Worm (Caenorhabditis elegans) whole organism, L4 larva: ENCODE results near the gene Y43C5B.3.

Experiments
- F10B5.3 ChIP-seq: sonication (generic microtip); optimal IDR thresholded peaks from 2 replicates; lab custom pipeline; 2016; ENCODE audit warnings: mild to moderate bottlenecking, missing genetic modification characterization, missing compliant biosample characterization
- R02D3.7 ChIP-seq: fragments of 150-350 bp; sonication (generic microtip); optimal IDR thresholded peaks from 3 replicates; lab custom pipeline; 2014; ENCODE audit warnings: missing biosample characterization, missing genetic modification characterization
- T20F7.1 ChIP-seq: fragments of 200-800 bp; sonication (Bioruptor generic); optimal IDR thresholded peaks from 2 replicates; lab custom pipeline; 2018; ENCODE audit warnings: mild to moderate bottlenecking, missing genetic modification characterization, missing compliant biosample characterization
- T26A8.4 ChIP-seq: fragments of 200-800 bp; sonication (Bioruptor generic); IDR thresholded peaks from 2 replicates; pipeline ENCODE4 v1.3.6; 2022; ENCODE audit warnings: missing genetic modification characterization, missing compliant biosample characterization
- Y105C5A.15 ChIP-seq: fragments of 200-800 bp; sonication (Bioruptor generic); IDR thresholded peaks from 2 replicates; pipeline ENCODE4 v1.3.6; 2022; ENCODE audit warnings: missing genetic modification characterization, missing compliant biosample characterization
- Y48G9A.11 ChIP-seq: fragments of 200-800 bp; sonication (Bioruptor generic); IDR thresholded peaks from 2 replicates; pipeline ENCODE4 v1.3.6; 2022; ENCODE audit warnings: missing genetic modification reagents, missing genetic modification characterization, missing compliant biosample characterization
- ama-1 ChIP-seq: fragments of 150-350 bp; optimal IDR thresholded peaks from 2 replicates; lab custom pipeline; 2014; ENCODE audit warnings: inconsistent platforms, mixed read lengths
- ceh-32 ChIP-seq: sonication (generic microtip); optimal IDR thresholded peaks from 2 replicates; lab custom pipeline; 2016; ENCODE audit warnings: mild to moderate bottlenecking, missing genetic modification characterization, missing compliant biosample characterization; ENCODE audit not compliant: poor library complexity
- ceh-44 ChIP-seq: fragments of 200-800 bp; sonication (Bioruptor generic); IDR thresholded peaks from 2 replicates; pipeline ENCODE4 v1.3.6; 2022; ENCODE audit warnings: missing genetic modification reagents, missing genetic modification characterization, missing compliant biosample characterization
- ceh-62 ChIP-seq: sonication (generic microtip); optimal IDR thresholded peaks from 2 replicates; lab custom pipeline; 2017; ENCODE audit warnings: missing biosample characterization, missing genetic modification characterization
- ceh-82 ChIP-seq: sonication (generic microtip); optimal IDR thresholded peaks from 2 replicates; lab custom pipeline; 2017; ENCODE audit warnings: missing biosample characterization, missing genetic modification characterization
- ces-1 ChIP-seq: fragments of 150-350 bp; sonication (generic microtip); optimal IDR thresholded peaks from 4 replicates; lab custom pipeline; 2014; ENCODE audit warnings: missing biosample characterization, missing genetic modification reagents, missing genetic modification characterization
- daf-16 ChIP-seq, 3 experiments: sonication (generic microtip); optimal IDR thresholded peaks; 2 replicates each; lab custom pipeline; 2016 to 2017; ENCODE audit warnings: missing genetic modification characterization in 3 of 3, missing genetic modification reagents in 3 of 3, mild to moderate bottlenecking in 2 of 3, missing compliant biosample characterization in 2 of 3, missing biosample characterization in 1 of 3, moderate library complexity in 1 of 3
- dmd-9 ChIP-seq: fragments of 200-800 bp; sonication (Bioruptor generic); IDR thresholded peaks from 2 replicates; pipeline ENCODE4 v1.3.6; 2022; ENCODE audit warnings: missing genetic modification reagents, missing genetic modification characterization, missing compliant biosample characterization
- dpl-1 ChIP-seq: fragments of 150-350 bp; optimal IDR thresholded peaks from 2 replicates; lab custom pipeline; 2014; ENCODE audit warnings: missing biosample characterization, missing genetic modification reagents, missing genetic modification characterization
- fkh-10 ChIP-seq: fragments of 150-350 bp; optimal IDR thresholded peaks from 2 replicates; lab custom pipeline; 2014; ENCODE audit warnings: missing biosample characterization, missing genetic modification reagents, missing genetic modification characterization
- gei-8 ChIP-seq: fragments of 200-800 bp; sonication (Bioruptor generic); optimal IDR thresholded peaks from 2 replicates; lab custom pipeline; 2018; ENCODE audit warnings: mild to moderate bottlenecking, missing genetic modification characterization, missing compliant biosample characterization
- hif-1 ChIP-seq, 2 experiments: sonication (generic microtip); optimal IDR thresholded peaks; 2 replicates each; lab custom pipeline; 2016 to 2017; ENCODE audit warnings: missing compliant biosample characterization in 2 of 2, missing genetic modification characterization in 2 of 2, missing genetic modification reagents in 2 of 2, missing genotype in 2 of 2, mild to moderate bottlenecking in 1 of 2
- hlh-30 ChIP-seq: sonication (generic microtip); optimal IDR thresholded peaks from 2 replicates; lab custom pipeline; 2017; ENCODE audit warnings: antibody characterized with exemption, mild to moderate bottlenecking, missing genetic modification characterization, missing compliant biosample characterization; ENCODE audit not compliant: insufficient read depth
- jun-1 ChIP-seq: fragments of 150-350 bp; optimal IDR thresholded peaks from 2 replicates; lab custom pipeline; 2014; ENCODE audit warnings: missing biosample characterization, missing genetic modification reagents, missing genetic modification characterization
- lim-7 ChIP-seq: fragments of 200-800 bp; sonication (Bioruptor generic); IDR thresholded peaks from 2 replicates; pipeline ENCODE4 v1.3.6; 2022; ENCODE audit warnings: missing genetic modification characterization, missing compliant biosample characterization
- lin-1 ChIP-seq: fragments of 200-800 bp; sonication (Bioruptor generic); IDR thresholded peaks from 2 replicates; pipeline ENCODE4 v1.3.6; 2022; ENCODE audit warnings: missing genetic modification reagents, missing genetic modification characterization, missing compliant biosample characterization
- lin-13 ChIP-seq: fragments of 150-350 bp; optimal IDR thresholded peaks from 2 replicates; lab custom pipeline; 2014; ENCODE audit warnings: missing biosample characterization, missing genetic modification reagents, missing genetic modification characterization
- lin-29 ChIP-seq: fragments of 200-800 bp; sonication (Bioruptor generic); IDR thresholded peaks from 2 replicates; pipeline ENCODE4 v1.3.6; 2022; ENCODE audit warnings: missing genetic modification reagents, missing genetic modification characterization, missing compliant biosample characterization
- lin-38 ChIP-seq: fragments of 200-800 bp; sonication (Bioruptor generic); IDR thresholded peaks from 2 replicates; pipeline ENCODE4 v1.3.6; 2022; ENCODE audit warnings: missing genetic modification reagents, missing genetic modification characterization, missing compliant biosample characterization
- lin-39 ChIP-seq: fragments of 150-350 bp; optimal IDR thresholded peaks from 2 replicates; lab custom pipeline; 2014; ENCODE audit warnings: missing biosample characterization, missing genetic modification reagents, missing genetic modification characterization
- lir-3 ChIP-seq: sonication (generic microtip); optimal IDR thresholded peaks from 2 replicates; lab custom pipeline; 2016; ENCODE audit warnings: mild to moderate bottlenecking, missing genetic modification characterization, missing compliant biosample characterization
- madf-9 ChIP-seq: fragments of 200-800 bp; sonication (Bioruptor generic); conservative IDR thresholded peaks from 2 replicates; pipeline ENCODE4 v1.3.6; 2022; ENCODE audit warnings: missing genetic modification reagents, missing genetic modification characterization, missing compliant biosample characterization
- mdl-1 ChIP-seq, 2 experiments: fragments of 150-350 bp in 1 of 2; sonication (generic microtip) in 1 of 2; optimal IDR thresholded peaks; 2 replicates each; lab custom pipeline; 2014 to 2017; ENCODE audit warnings: missing biosample characterization in 2 of 2, missing genetic modification characterization in 2 of 2
- mes-2 ChIP-seq: sonication (generic microtip); optimal IDR thresholded peaks from 2 replicates; lab custom pipeline; 2016; ENCODE audit warnings: missing genotype, mild to moderate bottlenecking, missing genetic modification characterization, missing compliant biosample characterization; ENCODE audit not compliant: poor library complexity, severe bottlenecking
- mxl-2 ChIP-seq: fragments of 200-800 bp; sonication (Bioruptor generic); conservative IDR thresholded peaks from 2 replicates; pipeline ENCODE4 v1.3.6; 2022; ENCODE audit warnings: missing genetic modification reagents, missing genetic modification characterization, missing compliant biosample characterization
- mxl-3 ChIP-seq: fragments of 200-800 bp; sonication (Bioruptor generic); optimal IDR thresholded peaks from 2 replicates; lab custom pipeline; 2018; ENCODE audit warnings: mild to moderate bottlenecking, missing genetic modification characterization, missing compliant biosample characterization
- nhr-11 ChIP-seq: fragments of 150-350 bp; optimal IDR thresholded peaks from 2 replicates; lab custom pipeline; 2014; ENCODE audit warnings: missing biosample characterization, missing genetic modification characterization
- nhr-111 ChIP-seq: fragments of 200-800 bp; sonication (Bioruptor generic); optimal IDR thresholded peaks from 2 replicates; lab custom pipeline; 2018; ENCODE audit warnings: mild to moderate bottlenecking, missing genetic modification characterization, missing compliant biosample characterization
- nhr-48 ChIP-seq: sonication (generic microtip); optimal IDR thresholded peaks from 2 replicates; lab custom pipeline; 2016; ENCODE audit warnings: mild to moderate bottlenecking, missing genetic modification characterization, missing compliant biosample characterization
- nhr-76 ChIP-seq: fragments of 150-350 bp; optimal IDR thresholded peaks from 2 replicates; lab custom pipeline; 2014; ENCODE audit warnings: missing biosample characterization, missing genetic modification characterization
- nhr-77 ChIP-seq: fragments of 150-350 bp; optimal IDR thresholded peaks from 2 replicates; lab custom pipeline; 2014; ENCODE audit warnings: missing biosample characterization, missing genetic modification characterization
- php-3 ChIP-seq: fragments of 200-800 bp; sonication (Bioruptor generic); IDR thresholded peaks from 2 replicates; pipeline ENCODE4 v1.3.6; 2022; ENCODE audit warnings: missing genetic modification reagents, missing genetic modification characterization, missing compliant biosample characterization
- rbr-2 ChIP-seq: sonication (generic microtip); optimal IDR thresholded peaks from 2 replicates; lab custom pipeline; 2016; ENCODE audit warnings: missing genotype, missing genetic modification characterization, missing compliant biosample characterization
- saeg-2 ChIP-seq: fragments of 200-800 bp; sonication (Bioruptor generic); IDR thresholded peaks from 2 replicates; pipeline ENCODE4 v1.3.6; 2022; ENCODE audit warnings: missing genetic modification reagents, missing genetic modification characterization, missing compliant biosample characterization
- sdz-12 ChIP-seq: fragments of 200-800 bp; sonication (Bioruptor generic); optimal IDR thresholded peaks from 2 replicates; lab custom pipeline; 2018; ENCODE audit warnings: mild to moderate bottlenecking, missing genetic modification characterization, missing compliant biosample characterization
- set-16 ChIP-seq: fragments of 200-800 bp; sonication (Bioruptor generic); IDR thresholded peaks from 2 replicates; pipeline ENCODE4 v1.3.6; 2022; ENCODE audit warnings: missing genetic modification reagents, missing genetic modification characterization, missing compliant biosample characterization
- snpc-1.2 ChIP-seq: fragments of 200-800 bp; sonication (Bioruptor generic); IDR thresholded peaks from 2 replicates; pipeline ENCODE4 v1.3.6; 2022; ENCODE audit warnings: missing genetic modification reagents, missing genetic modification characterization, missing compliant biosample characterization
- spr-1 ChIP-seq: sonication (generic microtip); optimal IDR thresholded peaks from 2 replicates; lab custom pipeline; 2016; ENCODE audit warnings: mild to moderate bottlenecking, missing genetic modification characterization, missing compliant biosample characterization
- tra-1 ChIP-seq: fragments of 200-800 bp; sonication (Bioruptor generic); IDR thresholded peaks from 2 replicates; pipeline ENCODE4 v1.3.6; 2022; ENCODE audit warnings: missing genetic modification reagents, missing genetic modification characterization, missing compliant biosample characterization
- unc-39 ChIP-seq: sonication (generic microtip); optimal IDR thresholded peaks from 2 replicates; lab custom pipeline; 2017; ENCODE audit warnings: missing biosample characterization, missing genetic modification characterization
- zfp-2 ChIP-seq: sonication (generic microtip); optimal IDR thresholded peaks from 2 replicates; lab custom pipeline; 2016; ENCODE audit warnings: mild to moderate bottlenecking, missing genetic modification characterization, missing compliant biosample characterization
- zfp-3 ChIP-seq: fragments of 200-800 bp; sonication (Bioruptor generic); conservative IDR thresholded peaks from 2 replicates; pipeline ENCODE4 v1.3.6; 2022; ENCODE audit warnings: missing genetic modification reagents, missing genetic modification characterization, missing compliant biosample characterization
- ztf-11 ChIP-seq: fragments of 150-350 bp; optimal IDR thresholded peaks from 2 replicates; lab custom pipeline; 2014; ENCODE audit warnings: missing biosample characterization, missing genetic modification characterization
- ztf-7 ChIP-seq: fragments of 150-350 bp; optimal IDR thresholded peaks from 2 replicates; lab custom pipeline; 2014; ENCODE audit warnings: missing biosample characterization, missing genetic modification characterization

The Y43C5B.3 gene

ce11 chrIV:10373772-10374288 is 23.4 kb downstream of the Y43C5B.3 start, which contains the start of gene mpz-5 (continued):
- TF ChIP-seq T20F7.1: peak; percentile 53
- no peak for TF ChIP-seq nhr-111 (GFP tag; lab: Kevin White, UChicago)
- peak in 1 of 2 experiments; percentile 19 for TF ChIP-seq daf-16 (GFP tag; optimal IDR thresholded peaks at IDR 0.05; lab: Kevin White, UChicago)
- peak; percentile 36 for TF ChIP-seq daf-16 (tag; optimal IDR thresholded peaks at IDR 0.05; lab: Kevin White, UChicago)
- TF ChIP-seq nhr-77 (tag; lab: Kevin White, UChicago): peak; percentile 51
- no peak for TF ChIP-seq nhr-11 (tag; lab: Kevin White, UChicago)
- TF ChIP-seq F10B5.3 (tag; lab: Kevin White, UChicago): no peak
- 0 out of 2 replicates have a peak, but pooled peaks have one; percentile 8 for TF ChIP-seq madf-9 (GFP tag; lab: Robert Waterston, UW)
- peak; percentile 69 for TF ChIP-seq mes-2 (tag; lab: Kevin White, UChicago)
- TF ChIP-seq snpc-1.2 (GFP tag; lab: Robert Waterston, UW): 0 out of 2 replicates have a peak, but pooled peaks have one; percentile 55
- peak in 1 of 2 experiments; percentile 37 for TF ChIP-seq hif-1 (tag; optimal IDR thresholded peaks at IDR 0.05; lab: Kevin White, UChicago)
- TF ChIP-seq zfp-2 (tag; lab: Kevin White, UChicago): no peak
- TF ChIP-seq T26A8.4 (GFP tag; lab: Robert Waterston, UW): peak; percentile 40; the same call in 1 of the 2 replicates
- peak; percentile 71 for TF ChIP-seq dpl-1 (GFP tag; lab: Kevin White, UChicago)
- TF ChIP-seq ces-1 (GFP tag; lab: Kevin White, UChicago): no peak
- TF ChIP-seq mxl-2 (GFP tag; lab: Robert Waterston, UW): no peak
- no peak for TF ChIP-seq mxl-3 (GFP tag; lab: Kevin White, UChicago)
- no peak for TF ChIP-seq sdz-12 (GFP tag; lab: Kevin White, UChicago)
- no peak for TF ChIP-seq lin-13 (GFP tag; lab: Kevin White, UChicago)
- no peak for TF ChIP-seq tra-1
- peak in 1 of 2 experiments; percentile 22 for TF ChIP-seq mdl-1 (tag; optimal IDR thresholded peaks at IDR 0.05; lab: Kevin White, UChicago)
- no peak for TF ChIP-seq jun-1 (tag; lab: Kevin White, UChicago)
- TF ChIP-seq ztf-7 (tag; lab: Kevin White, UChicago): peak; percentile 54
- TF ChIP-seq zfp-3 (GFP tag; lab: Robert Waterston, UW): no peak
- no peak for TF ChIP-seq ama-1
- no peak for TF ChIP-seq gei-8 (GFP tag; lab: Kevin White, UChicago)
- no peak for TF ChIP-seq unc-39
- TF ChIP-seq lin-39: no peak
- no peak for TF ChIP-seq dmd-9
- TF ChIP-seq php-3 (GFP tag; lab: Robert Waterston, UW): no peak
- no peak for TF ChIP-seq ceh-32
- TF ChIP-seq ceh-82: no peak
- peak; percentile 59 for TF ChIP-seq hlh-30
- TF ChIP-seq R02D3.7 (tag; lab: Kevin White, UChicago): no peak
- no peak for TF ChIP-seq Y105C5A.15
- peak; percentile 30 for TF ChIP-seq fkh-10 (GFP tag; lab: Kevin White, UChicago)
- TF ChIP-seq Y48G9A.11 (GFP tag; lab: Robert Waterston, UW): no peak
- TF ChIP-seq spr-1 (tag; lab: Kevin White, UChicago): peak; percentile 30
- TF ChIP-seq lin-38 (GFP tag; lab: Robert Waterston, UW): peak; percentile 74
- TF ChIP-seq ceh-62: no peak
- no peak for TF ChIP-seq ceh-44
- no peak for TF ChIP-seq lir-3 (tag; lab: Kevin White, UChicago)
- no peak for TF ChIP-seq set-16 (GFP tag; lab: Robert Waterston, UW)
- peak; percentile 75 for TF ChIP-seq rbr-2 (tag; lab: Kevin White, UChicago)
- TF ChIP-seq nhr-76 (tag; lab: Kevin White, UChicago): no peak
- no peak for TF ChIP-seq ztf-11 (tag; lab: Kevin White, UChicago)
- 0 out of 2 replicates have a peak, but pooled peaks have one; percentile 26 for TF ChIP-seq lin-29 (GFP tag; lab: Robert Waterston, UW)
- no peak for TF ChIP-seq saeg-2 (GFP tag; lab: Robert Waterston, UW)
- no peak for TF ChIP-seq lin-1 (GFP tag; lab: Robert Waterston, UW)
- no peak for TF ChIP-seq lim-7 (GFP tag; lab: Robert Waterston, UW)
- peak; percentile 7 for TF ChIP-seq nhr-48 (tag; lab: Kevin White, UChicago)
